Worm (Caenorhabditis elegans) whole organism, young adult: Measurements from ENCODE around the gene faah-2.

Experiments
- F37B4.10 ChIP-seq: fragments of 200-800 bp; sonication (Bioruptor generic); IDR thresholded peaks from 2 replicates; pipeline ENCODE4 v1.3.6; 2022; ENCODE audit warnings: missing genetic modification characterization, missing compliant biosample characterization
- Y53F4B.3 ChIP-seq: fragments of 200-800 bp; sonication (Bioruptor generic); IDR thresholded peaks from 2 replicates; pipeline ENCODE4 v1.3.6; 2022; ENCODE audit warnings: missing genetic modification reagents, missing genetic modification characterization, missing compliant biosample characterization
- atf-7 ChIP-seq: sonication (generic microtip); optimal IDR thresholded peaks from 2 replicates; lab custom pipeline; 2017; ENCODE audit warnings: mild to moderate bottlenecking, missing genetic modification characterization, missing compliant biosample characterization
- bed-1 ChIP-seq: fragments of 200-800 bp; sonication (Bioruptor generic); IDR thresholded peaks from 2 replicates; pipeline ENCODE4 v1.3.6; 2022; ENCODE audit warnings: missing genetic modification reagents, missing genetic modification characterization, missing compliant biosample characterization
- cebp-2 ChIP-seq: fragments of 200-800 bp; sonication (Bioruptor generic); IDR thresholded peaks from 2 replicates; pipeline ENCODE4 v1.3.6; 2022; ENCODE audit warnings: missing genetic modification characterization, missing compliant biosample characterization
- dpl-1 ChIP-seq: fragments of 150-350 bp; optimal IDR thresholded peaks from 2 replicates; lab custom pipeline; 2014; ENCODE audit warnings: missing biosample characterization, missing genetic modification reagents, missing genetic modification characterization
- ets-4 ChIP-seq: fragments of 200-800 bp; sonication (Bioruptor generic); optimal IDR thresholded peaks from 2 replicates; lab custom pipeline; 2018; ENCODE audit warnings: mild to moderate bottlenecking, missing genetic modification characterization, missing compliant biosample characterization
- hmg-20 ChIP-seq: fragments of 200-800 bp; sonication (Bioruptor generic); IDR thresholded peaks from 2 replicates; pipeline ENCODE4 v1.3.6; 2022; ENCODE audit warnings: missing genetic modification reagents, missing genetic modification characterization, missing compliant biosample characterization
- madf-3 ChIP-seq: fragments of 200-800 bp; sonication (Bioruptor generic); IDR thresholded peaks from 2 replicates; pipeline ENCODE4 v1.3.6; 2022; ENCODE audit warnings: missing genetic modification reagents, missing genetic modification characterization, missing compliant biosample characterization
- nfya-1 ChIP-seq: sonication (generic microtip); optimal IDR thresholded peaks from 2 replicates; lab custom pipeline; 2017; ENCODE audit warnings: antibody characterized with exemption, missing compliant biosample characterization, missing genetic modification characterization, borderline replicate concordance; ENCODE audit not compliant: insufficient read depth
- pha-4 ChIP-seq: fragments of 150-350 bp; sonication (generic microtip); optimal IDR thresholded peaks from 2 replicates; lab custom pipeline; 2014; ENCODE audit warnings: missing biosample characterization, missing genetic modification reagents, missing genetic modification characterization
- snpc-4 ChIP-seq, 5 experiments: fragments of 150-350 bp in 1 of 5; sonication (generic microtip) in 4 of 5; optimal IDR thresholded peaks; 2 replicates each; lab custom pipeline; 2014 to 2018; ENCODE audit warnings: missing genetic modification characterization in 5 of 5, missing biosample characterization in 3 of 5, antibody characterized with exemption in 2 of 5, mild to moderate bottlenecking in 2 of 5, missing compliant biosample characterization in 2 of 5, missing genotype in 2 of 5, moderate library complexity in 2 of 5, missing genetic modification reagents in 1 of 5

DNA sequence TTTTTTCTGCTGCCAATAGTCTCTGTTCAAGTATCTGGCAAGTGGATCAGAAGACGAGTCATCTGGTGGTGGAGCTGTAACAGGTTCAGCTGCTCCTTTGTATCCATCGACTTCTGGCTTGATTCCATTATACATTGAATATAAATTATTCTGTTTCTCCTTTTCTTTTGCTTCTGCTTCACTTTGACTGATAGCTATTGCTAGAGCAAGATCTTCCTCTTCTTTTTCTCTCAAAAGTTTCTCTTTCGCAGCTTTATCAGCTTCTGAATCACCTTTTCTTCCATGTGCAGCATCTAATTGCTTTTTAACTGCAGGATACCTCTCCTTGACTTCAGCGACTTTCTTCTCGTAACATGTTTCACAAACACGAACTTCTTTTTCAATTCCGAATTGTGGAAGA is 51.3 kb downstream of the faah-2 start:
- TF ChIP-seq madf-3 (GFP tag; lab: Robert Waterston, UW) (no peak), pha-4 (no peak), atf-7 (tag; lab: Kevin White, UChicago) (no peak), dpl-1 (no peak), F37B4.10 (GFP tag; lab: Robert Waterston, UW) (no peak), snpc-4 (GFP tag; optimal IDR thresholded peaks at IDR 0.05; lab: Kevin White, UChicago) (no peak), snpc-4 (tag; optimal IDR thresholded peaks at IDR 0.05; lab: Kevin White, UChicago) (no peak), bed-1 (GFP tag; lab: Robert Waterston, UW) (no peak), cebp-2 (no peak), ets-4 (no peak), nfya-1 (tag; lab: Kevin White, UChicago) (no peak), Y53F4B.3 (GFP tag; lab: Robert Waterston, UW) (no peak), hmg-20 (GFP tag; lab: Robert Waterston, UW) (no peak)
